Worm (Caenorhabditis elegans): ENCODE measurements around the gene sek-3.
A peak's percentile ranks its signal among the peaks of the same experiment; 100 is the strongest.

Gene sek-3

DNA sequence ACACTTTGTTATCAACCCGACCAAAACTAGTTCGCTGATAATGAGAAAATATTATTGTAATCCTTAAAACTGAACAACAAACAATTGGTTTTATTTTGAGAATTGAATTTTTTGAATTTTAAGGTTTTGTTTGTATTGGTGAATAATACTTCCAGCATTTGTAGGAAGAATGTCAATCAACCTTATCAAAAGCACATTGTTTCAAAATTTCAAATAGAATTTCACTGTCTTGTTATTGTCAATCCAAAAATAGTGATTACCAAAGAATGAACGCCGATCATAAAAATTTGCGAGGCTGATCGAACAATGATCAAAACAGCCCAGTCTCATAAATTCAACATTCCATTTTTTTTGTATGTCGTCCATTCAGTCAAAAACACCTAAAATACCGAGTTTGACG is 43.2 kb upstream of the sek-3 start:
- TF ChIP-seq fos-1 (tag; optimal IDR thresholded peaks at IDR 0.05) (no peak), gmeb-1 (tag; optimal IDR thresholded peaks at IDR 0.05) (no peak), lsy-2 (tag; optimal IDR thresholded peaks at IDR 0.05) (no peak), mbf-1 (tag; optimal IDR thresholded peaks at IDR 0.05) (no peak), snpc-4 (tag; optimal IDR thresholded peaks at IDR 0.05) (no peak), nhr-21 (tag; optimal IDR thresholded peaks at IDR 0.05) (no peak), blmp-1 (tag; optimal IDR thresholded peaks at IDR 0.05; ENCODE audit: insufficient read depth) (no peak), ztf-1 (GFP tag; conservative IDR thresholded peaks at IDR 0.05) (no peak), ztf-11 (tag; optimal IDR thresholded peaks at IDR 0.05) (no peak), ceh-82 (tag; optimal IDR thresholded peaks at IDR 0.05) (no peak), ZK546.5 (tag; optimal IDR thresholded peaks at IDR 0.05) (no peak), crh-2 (tag; optimal IDR thresholded peaks at IDR 0.05) (no peak), unc-39 (tag; optimal IDR thresholded peaks at IDR 0.05) (no peak), unc-62 (GFP tag; optimal IDR thresholded peaks at IDR 0.05) (no peak), peb-1 (tag; optimal IDR thresholded peaks at IDR 0.05) (no peak), unc-55 (GFP tag; optimal IDR thresholded peaks at IDR 0.05) (no peak)

DNA sequence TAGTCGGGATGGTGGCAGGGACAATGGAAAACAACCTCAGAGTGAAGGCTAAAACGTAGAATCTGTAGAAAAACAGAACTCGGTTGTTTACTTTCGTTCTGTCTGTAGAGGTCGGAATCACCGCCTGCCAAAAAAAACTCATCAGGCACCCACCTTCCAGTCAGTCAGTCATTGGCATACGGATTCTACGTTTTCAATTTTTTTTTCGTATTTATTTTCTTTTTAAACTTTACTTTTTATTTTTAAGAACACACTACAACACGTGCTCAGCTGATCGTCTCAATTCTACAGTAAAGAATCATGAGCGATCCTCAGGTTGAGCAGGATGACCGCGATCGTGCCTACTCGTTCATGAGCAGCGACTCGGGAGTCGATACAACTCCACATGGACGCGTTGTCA is 41.2 kb upstream of the sek-3 start, which contains the start of gene lfi-1:
lfi-1 (plus strand) TSS at position 301 of the 400 bp plus-strand sequence.
- TF ChIP-seq ZK546.5 (tag; optimal IDR thresholded peaks at IDR 0.05) (no peak), nhr-25 (tag; optimal IDR thresholded peaks at IDR 0.05) (no peak), dmd-4 (tag; optimal IDR thresholded peaks at IDR 0.05) (no peak), C34F6.9 (tag; optimal IDR thresholded peaks at IDR 0.05) (no peak), F13H6.1 (tag; optimal IDR thresholded peaks at IDR 0.05) (no peak), nhr-12 (tag; optimal IDR thresholded peaks at IDR 0.05) (no peak), ceh-16 (tag; optimal IDR thresholded peaks at IDR 0.05) (no peak), alr-1 (tag; optimal IDR thresholded peaks at IDR 0.05) (no peak), lin-11 (tag; optimal IDR thresholded peaks at IDR 0.05) (no peak), lin-39 (tag; optimal IDR thresholded peaks at IDR 0.05) (no peak), nhr-21 (tag; optimal IDR thresholded peaks at IDR 0.05) (no peak), elt-1 (tag; optimal IDR thresholded peaks at IDR 0.05) (no peak), mdl-1 (tag; optimal IDR thresholded peaks at IDR 0.05) (no peak)

DNA sequence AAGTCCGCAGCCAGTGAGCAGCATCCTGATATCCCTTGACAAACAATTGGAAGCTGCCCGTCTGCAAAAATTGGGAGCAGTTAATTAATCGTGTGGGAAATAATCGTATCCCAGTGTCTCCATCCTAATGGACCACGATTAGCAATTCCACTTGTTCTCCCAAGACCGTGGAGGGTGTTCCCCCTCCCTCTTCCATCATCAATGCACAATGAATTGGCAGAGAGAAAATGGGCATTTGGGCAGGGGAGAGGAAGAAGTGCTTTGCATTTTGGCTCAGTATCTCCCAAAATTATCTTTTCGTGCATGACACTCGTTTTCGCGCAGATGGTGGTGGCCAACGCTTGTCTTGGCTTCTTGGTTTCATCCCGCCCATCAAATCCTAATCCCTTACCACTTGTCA is 39.6 kb upstream of the sek-3 start:
- TF ChIP-seq lin-13 (GFP tag; optimal IDR thresholded peaks at IDR 0.05) (no peak), nhr-237 (tag; optimal IDR thresholded peaks at IDR 0.05) (no peak), peb-1 (tag; optimal IDR thresholded peaks at IDR 0.05) (no peak), mbf-1 (tag; optimal IDR thresholded peaks at IDR 0.05) (no peak), F13H6.1 (tag; optimal IDR thresholded peaks at IDR 0.05) (no peak), egl-27 (tag; optimal IDR thresholded peaks at IDR 0.05) (no peak), nhr-10 (tag; optimal IDR thresholded peaks at IDR 0.05) (no peak)

DNA sequence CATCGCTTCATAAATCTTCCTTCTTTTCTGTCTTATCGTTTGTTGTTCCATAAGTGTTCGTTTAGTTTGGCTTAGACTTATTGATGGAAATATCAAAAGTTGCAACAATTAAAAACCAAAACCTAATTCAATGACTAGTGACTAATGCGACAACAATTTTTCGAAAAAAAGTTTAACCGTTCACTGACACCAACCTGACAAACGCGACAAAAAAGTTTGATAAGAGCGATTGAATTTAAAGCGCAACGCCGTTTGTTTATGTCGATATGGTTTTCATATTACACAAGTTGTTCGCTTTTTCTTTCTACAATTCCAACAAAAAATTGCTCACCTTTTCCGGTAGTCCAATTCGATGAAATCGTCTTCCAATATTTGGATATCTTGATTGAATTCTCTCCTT is 38.6 kb upstream of the sek-3 start:
- no peak for TF ChIP-seq zag-1 (tag; optimal IDR thresholded peaks at IDR 0.05)
- TF ChIP-seq fos-1 (tag; optimal IDR thresholded peaks at IDR 0.05) = peak; percentile 74

DNA sequence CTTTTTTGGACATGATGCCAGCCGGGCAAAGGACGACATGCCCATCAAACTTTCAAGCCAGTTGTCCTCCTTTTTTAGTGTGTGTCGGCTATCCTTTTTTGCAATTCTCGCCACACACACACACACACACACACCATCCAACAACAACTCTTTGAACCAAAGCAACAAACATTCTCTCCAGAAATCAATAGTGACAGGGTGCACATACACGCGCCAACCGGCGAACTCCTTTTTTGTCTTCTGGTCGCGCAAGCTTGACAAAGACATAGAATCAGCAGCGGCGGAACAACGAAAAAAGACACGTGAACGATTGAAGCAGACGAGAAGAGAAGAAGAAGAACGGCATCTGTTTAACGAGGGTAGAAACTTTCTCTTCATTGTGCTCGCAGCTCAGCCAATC is 36.6 kb upstream of the sek-3 start:
- TF ChIP-seq lsy-2 (tag; optimal IDR thresholded peaks at IDR 0.05) = no peak
- peak; percentile 14 for TF ChIP-seq nhr-129 (tag; optimal IDR thresholded peaks at IDR 0.05)
- TF ChIP-seq unc-55 (GFP tag; optimal IDR thresholded peaks at IDR 0.05) = peak; percentile 23
- TF ChIP-seq mdl-1 (tag; optimal IDR thresholded peaks at IDR 0.05) = peak in 1 of 2 experiments; percentile 8

DNA sequence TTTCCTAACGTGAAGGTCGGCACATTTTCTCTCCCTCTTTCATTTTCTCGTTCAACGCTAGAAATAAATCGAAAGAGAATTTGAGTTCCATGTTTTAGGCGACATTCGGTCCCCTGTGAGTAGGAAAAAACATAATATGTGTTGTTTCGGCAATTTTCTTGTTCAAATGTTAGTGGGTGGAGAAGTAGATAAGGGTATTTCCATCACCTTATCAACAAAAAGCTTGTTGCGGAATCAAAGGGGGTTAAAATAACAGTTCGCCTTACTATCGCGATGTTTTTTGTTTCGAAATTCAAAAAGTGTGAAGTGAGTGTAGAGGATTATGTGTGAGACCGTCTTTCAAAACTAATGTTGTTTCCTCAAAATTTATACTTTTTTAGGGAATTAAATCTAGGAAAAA is 36.1 kb upstream of the sek-3 start:
- TF ChIP-seq nhr-25 (tag; optimal IDR thresholded peaks at IDR 0.05) (no peak), nhr-21 (tag; optimal IDR thresholded peaks at IDR 0.05) (no peak), lin-11 (tag; optimal IDR thresholded peaks at IDR 0.05) (no peak), snpc-4 (tag; optimal IDR thresholded peaks at IDR 0.05) (no peak), nhr-10 (tag; optimal IDR thresholded peaks at IDR 0.05) (no peak)

All from whole organism, L2 larva.